Worm (Caenorhabditis elegans) whole organism, early embryonic: ENCODE results near the gene Y75B8A.23.
A peak's percentile ranks its signal among the peaks of the same experiment; 100 is the strongest.

Source experiments
- F13C5.2 ChIP-seq: sonication (generic microtip); optimal IDR thresholded peaks from 2 replicates; lab custom pipeline; 2017; ENCODE audit warnings: mild to moderate bottlenecking, missing genetic modification characterization, inconsistent platforms, missing compliant biosample characterization
- aly-1 ChIP-seq: sonication (generic microtip); optimal IDR thresholded peaks from 2 replicates; lab custom pipeline; 2016; ENCODE audit warnings: missing genetic modification characterization, missing compliant biosample characterization
- ama-1 ChIP-seq: fragments of 150-350 bp; optimal IDR thresholded peaks from 2 replicates; lab custom pipeline; 2014
- ceh-13 ChIP-seq: fragments of 200-800 bp; sonication (Bioruptor generic); optimal IDR thresholded peaks from 2 replicates; lab custom pipeline; 2018; ENCODE audit warnings: mild to moderate bottlenecking, missing genetic modification characterization, missing compliant biosample characterization
- ets-7 ChIP-seq: sonication (generic microtip); optimal IDR thresholded peaks from 2 replicates; lab custom pipeline; 2016; ENCODE audit warnings: missing genotype, missing genetic modification characterization, missing compliant biosample characterization
- flt-1 ChIP-seq: fragments of 200-800 bp; sonication (Bioruptor generic); IDR thresholded peaks from 2 replicates; pipeline ENCODE4 v1.3.6; 2022; ENCODE audit warnings: missing genetic modification characterization, missing compliant biosample characterization
- hmbx-1 ChIP-seq: sonication (generic microtip); optimal IDR thresholded peaks from 2 replicates; lab custom pipeline; 2016; ENCODE audit warnings: mild to moderate bottlenecking, missing genetic modification characterization, missing compliant biosample characterization
- hmg-4 ChIP-seq: fragments of 200-800 bp; sonication (Bioruptor generic); optimal IDR thresholded peaks from 2 replicates; lab custom pipeline; 2018; ENCODE audit warnings: mild to moderate bottlenecking, missing genetic modification characterization, missing compliant biosample characterization
- hnd-1 ChIP-seq: sonication (generic microtip); optimal IDR thresholded peaks from 2 replicates; lab custom pipeline; 2016; ENCODE audit warnings: missing genetic modification characterization, missing compliant biosample characterization
- scrt-1 ChIP-seq: fragments of 200-800 bp; sonication (Bioruptor generic); IDR thresholded peaks from 2 replicates; pipeline ENCODE4 v1.3.6; 2022; ENCODE audit warnings: missing genetic modification characterization, missing compliant biosample characterization
- sea-1 ChIP-seq: fragments of 200-800 bp; sonication (Bioruptor generic); conservative IDR thresholded peaks from 2 replicates; pipeline ENCODE4 v1.3.6; 2022; ENCODE audit warnings: missing genetic modification characterization, missing compliant biosample characterization
- tbx-11 ChIP-seq: fragments of 200-800 bp; sonication (Bioruptor generic); IDR thresholded peaks from 2 replicates; pipeline ENCODE4 v1.3.6; 2022; ENCODE audit warnings: missing genetic modification characterization, missing compliant biosample characterization
- tbx-37 ChIP-seq: fragments of 200-800 bp; sonication (Bioruptor generic); conservative IDR thresholded peaks from 2 replicates; pipeline ENCODE4 v1.3.6; 2022; ENCODE audit warnings: missing genetic modification reagents, missing genetic modification characterization, missing compliant biosample characterization

DNA sequence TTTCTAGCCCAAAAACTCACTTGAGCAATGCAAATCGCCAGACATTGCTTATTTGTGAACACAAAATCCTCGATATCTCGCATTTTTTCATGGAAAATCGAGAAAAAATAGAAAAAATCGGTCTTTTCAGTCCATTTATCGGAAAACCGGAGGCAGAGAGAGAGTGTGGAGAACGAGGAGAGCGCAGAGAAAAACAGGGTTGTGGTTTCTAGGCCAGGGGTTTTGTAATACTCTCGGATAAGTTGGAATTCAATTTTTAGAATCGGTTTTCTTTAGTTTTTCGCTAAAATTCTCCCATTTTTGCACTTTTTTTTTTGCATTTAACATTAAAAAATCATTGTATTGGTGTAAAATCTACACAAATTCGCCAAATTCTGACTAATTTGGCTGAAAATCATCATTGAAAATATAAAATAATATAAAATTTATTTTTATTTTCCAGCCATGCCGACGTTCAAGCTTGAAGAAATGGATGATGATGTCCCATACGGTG is 23.2 kb downstream of the Y75B8A.23 start, which contains the start of the genes Y75B8A.24 and Y75B8A.25:
- TF ChIP-seq scrt-1 (GFP tag; lab: Robert Waterston, UW), result no peak
- TF ChIP-seq hmg-4 (GFP tag; lab: Kevin White, UChicago), result no peak
- TF ChIP-seq hmbx-1 (tag; lab: Kevin White, UChicago), result no peak
- TF ChIP-seq hnd-1, result no peak
- no peak for TF ChIP-seq ama-1 (lab: Kevin White, UChicago)
- TF ChIP-seq sea-1 (GFP tag; lab: Robert Waterston, UW), result no peak
- TF ChIP-seq F13C5.2, result no peak
- no peak for TF ChIP-seq ets-7 (tag; lab: Kevin White, UChicago)
- no peak for TF ChIP-seq aly-1 (tag; lab: Kevin White, UChicago)
- TF ChIP-seq ceh-13 (GFP tag; lab: Kevin White, UChicago), result no peak
- TF ChIP-seq flt-1 (GFP tag; lab: Robert Waterston, UW), result no peak
- peak; percentile 45; the same call in 1 of the 2 replicates for TF ChIP-seq tbx-37
- TF ChIP-seq tbx-11, result no peak
